Worm (Caenorhabditis elegans) whole organism, L4 larva: ENCODE data around the gene C45B2.3.

Experiments used
- F44E2.7 ChIP-seq: fragments of 200-800 bp; sonication (Bioruptor generic); IDR thresholded peaks from 2 replicates; pipeline ENCODE4 v2.1.2; 2022; ENCODE audit warnings: missing genetic modification characterization, missing compliant biosample characterization
- F49E8.2 ChIP-seq: sonication (generic microtip); optimal IDR thresholded peaks from 2 replicates; lab custom pipeline; 2016; ENCODE audit warnings: missing compliant biosample characterization, mild to moderate bottlenecking, missing genetic modification characterization, borderline replicate concordance
- R02D3.7 ChIP-seq: fragments of 150-350 bp; sonication (generic microtip); optimal IDR thresholded peaks from 3 replicates; lab custom pipeline; 2014; ENCODE audit warnings: missing biosample characterization, missing genetic modification characterization
- T20F7.1 ChIP-seq: fragments of 200-800 bp; sonication (Bioruptor generic); optimal IDR thresholded peaks from 2 replicates; lab custom pipeline; 2018; ENCODE audit warnings: mild to moderate bottlenecking, missing genetic modification characterization, missing compliant biosample characterization
- T26A8.4 ChIP-seq: fragments of 200-800 bp; sonication (Bioruptor generic); IDR thresholded peaks from 2 replicates; pipeline ENCODE4 v1.3.6; 2022; ENCODE audit warnings: missing genetic modification characterization, missing compliant biosample characterization
- Y105C5A.15 ChIP-seq: fragments of 200-800 bp; sonication (Bioruptor generic); IDR thresholded peaks from 2 replicates; pipeline ENCODE4 v1.3.6; 2022; ENCODE audit warnings: missing genetic modification characterization, missing compliant biosample characterization
- Y48G9A.11 ChIP-seq: fragments of 200-800 bp; sonication (Bioruptor generic); IDR thresholded peaks from 2 replicates; pipeline ENCODE4 v1.3.6; 2022; ENCODE audit warnings: missing genetic modification reagents, missing genetic modification characterization, missing compliant biosample characterization
- Y5F2A.4 ChIP-seq: fragments of 200-800 bp; sonication (Bioruptor generic); optimal IDR thresholded peaks from 2 replicates; lab custom pipeline; 2018; ENCODE audit warnings: mild to moderate bottlenecking, missing genetic modification characterization, missing compliant biosample characterization
- Y75B8A.6 ChIP-seq: fragments of 200-800 bp; sonication (Bioruptor generic); IDR thresholded peaks from 2 replicates; pipeline ENCODE4 v1.3.6; 2022; ENCODE audit warnings: missing genetic modification reagents, missing genetic modification characterization, missing compliant biosample characterization
- ama-1 ChIP-seq: fragments of 150-350 bp; optimal IDR thresholded peaks from 2 replicates; lab custom pipeline; 2014; ENCODE audit warnings: inconsistent platforms, mixed read lengths
- arid-1 ChIP-seq: fragments of 200-800 bp; sonication (Bioruptor generic); conservative IDR thresholded peaks from 2 replicates; pipeline ENCODE4 v1.3.6; 2022; ENCODE audit warnings: missing genetic modification reagents, missing genetic modification characterization, missing compliant biosample characterization
- attf-4 ChIP-seq: sonication (generic microtip); optimal IDR thresholded peaks from 3 replicates; lab custom pipeline; 2017; ENCODE audit warnings: missing biosample characterization, missing genetic modification characterization
- ceh-28 ChIP-seq: fragments of 150-350 bp; optimal IDR thresholded peaks from 2 replicates; lab custom pipeline; 2014; ENCODE audit warnings: missing biosample characterization, missing genetic modification reagents, missing genetic modification characterization
- ceh-32 ChIP-seq: sonication (generic microtip); optimal IDR thresholded peaks from 2 replicates; lab custom pipeline; 2016; ENCODE audit warnings: mild to moderate bottlenecking, missing genetic modification characterization, missing compliant biosample characterization; ENCODE audit not compliant: poor library complexity
- ctbp-1 ChIP-seq: fragments of 200-800 bp; sonication (Bioruptor generic); IDR thresholded peaks from 2 replicates; pipeline ENCODE4 v1.3.6; 2022; ENCODE audit warnings: missing genetic modification reagents, missing genetic modification characterization, missing compliant biosample characterization
- daf-8 ChIP-seq: fragments of 200-800 bp; sonication (Bioruptor generic); IDR thresholded peaks from 2 replicates; pipeline ENCODE4 v1.3.6; 2022; ENCODE audit warnings: missing genetic modification characterization, missing compliant biosample characterization
- dmd-9 ChIP-seq: fragments of 200-800 bp; sonication (Bioruptor generic); IDR thresholded peaks from 2 replicates; pipeline ENCODE4 v1.3.6; 2022; ENCODE audit warnings: missing genetic modification reagents, missing genetic modification characterization, missing compliant biosample characterization
- dpl-1 ChIP-seq: fragments of 150-350 bp; optimal IDR thresholded peaks from 2 replicates; lab custom pipeline; 2014; ENCODE audit warnings: missing biosample characterization, missing genetic modification reagents, missing genetic modification characterization
- dve-1 ChIP-seq: sonication (generic microtip); optimal IDR thresholded peaks from 2 replicates; lab custom pipeline; 2017; ENCODE audit warnings: antibody characterized with exemption, mild to moderate bottlenecking, missing genetic modification characterization, missing compliant biosample characterization; ENCODE audit not compliant: insufficient read depth
- egl-43 ChIP-seq: fragments of 200-800 bp; sonication (Bioruptor generic); IDR thresholded peaks from 2 replicates; pipeline ENCODE4 v1.3.6; 2022; ENCODE audit warnings: missing genetic modification reagents, missing genetic modification characterization, missing compliant biosample characterization
- gei-8 ChIP-seq: fragments of 200-800 bp; sonication (Bioruptor generic); optimal IDR thresholded peaks from 2 replicates; lab custom pipeline; 2018; ENCODE audit warnings: mild to moderate bottlenecking, missing genetic modification characterization, missing compliant biosample characterization
- hif-1 ChIP-seq, 2 experiments: sonication (generic microtip); optimal IDR thresholded peaks; 2 replicates each; lab custom pipeline; 2016 to 2017; ENCODE audit warnings: missing compliant biosample characterization in 2 of 2, missing genetic modification characterization in 2 of 2, missing genetic modification reagents in 2 of 2, missing genotype in 2 of 2, mild to moderate bottlenecking in 1 of 2
- hlh-11 ChIP-seq: fragments of 200-800 bp; sonication (Bioruptor generic); optimal IDR thresholded peaks from 2 replicates; lab custom pipeline; 2018; ENCODE audit warnings: mild to moderate bottlenecking, missing genetic modification characterization, missing compliant biosample characterization
- hmg-1.1 ChIP-seq: fragments of 200-800 bp; sonication (Bioruptor generic); IDR thresholded peaks from 2 replicates; pipeline ENCODE4 v1.3.6; 2022; ENCODE audit warnings: missing genetic modification reagents, missing genetic modification characterization, missing compliant biosample characterization
- jun-1 ChIP-seq: fragments of 150-350 bp; optimal IDR thresholded peaks from 2 replicates; lab custom pipeline; 2014; ENCODE audit warnings: missing biosample characterization, missing genetic modification reagents, missing genetic modification characterization
- lim-7 ChIP-seq: fragments of 200-800 bp; sonication (Bioruptor generic); IDR thresholded peaks from 2 replicates; pipeline ENCODE4 v1.3.6; 2022; ENCODE audit warnings: missing genetic modification characterization, missing compliant biosample characterization
- lin-13 ChIP-seq: fragments of 150-350 bp; optimal IDR thresholded peaks from 2 replicates; lab custom pipeline; 2014; ENCODE audit warnings: missing biosample characterization, missing genetic modification reagents, missing genetic modification characterization
- lsy-2 ChIP-seq, 2 experiments: fragments of 150-350 bp in 1 of 2; sonication (generic microtip) in 1 of 2; optimal IDR thresholded peaks; 2 replicates each; lab custom pipeline; 2014 to 2017; ENCODE audit warnings: missing biosample characterization in 2 of 2, missing genetic modification characterization in 2 of 2
- madf-5 ChIP-seq, 2 experiments: fragments of 200-800 bp; sonication (Bioruptor generic); IDR thresholded peaks; 2 replicates each; pipeline ENCODE4 v1.3.6; 2022; ENCODE audit warnings: missing compliant biosample characterization in 2 of 2, missing genetic modification characterization in 2 of 2
- madf-9 ChIP-seq: fragments of 200-800 bp; sonication (Bioruptor generic); conservative IDR thresholded peaks from 2 replicates; pipeline ENCODE4 v1.3.6; 2022; ENCODE audit warnings: missing genetic modification reagents, missing genetic modification characterization, missing compliant biosample characterization
- mdl-1 ChIP-seq, 2 experiments: fragments of 150-350 bp in 1 of 2; sonication (generic microtip) in 1 of 2; optimal IDR thresholded peaks; 2 replicates each; lab custom pipeline; 2014 to 2017; ENCODE audit warnings: missing biosample characterization in 2 of 2, missing genetic modification characterization in 2 of 2
- mep-1 ChIP-seq: fragments of 150-350 bp; sonication (generic microtip); optimal IDR thresholded peaks from 3 replicates; lab custom pipeline; 2014; ENCODE audit warnings: missing biosample characterization, missing genetic modification characterization
- mes-2 ChIP-seq: sonication (generic microtip); optimal IDR thresholded peaks from 2 replicates; lab custom pipeline; 2016; ENCODE audit warnings: missing genotype, mild to moderate bottlenecking, missing genetic modification characterization, missing compliant biosample characterization; ENCODE audit not compliant: poor library complexity, severe bottlenecking
- nhr-111 ChIP-seq: fragments of 200-800 bp; sonication (Bioruptor generic); optimal IDR thresholded peaks from 2 replicates; lab custom pipeline; 2018; ENCODE audit warnings: mild to moderate bottlenecking, missing genetic modification characterization, missing compliant biosample characterization
- nhr-25 ChIP-seq: sonication (generic microtip); optimal IDR thresholded peaks from 2 replicates; lab custom pipeline; 2017; ENCODE audit warnings: missing genetic modification characterization, mild to moderate bottlenecking, missing compliant biosample characterization, antibody characterized with exemption, moderate library complexity, borderline replicate concordance; ENCODE audit not compliant: insufficient read depth
- nhr-28 ChIP-seq: fragments of 150-350 bp; optimal IDR thresholded peaks from 2 replicates; lab custom pipeline; 2014; ENCODE audit warnings: missing biosample characterization, missing genetic modification characterization
- nhr-48 ChIP-seq: sonication (generic microtip); optimal IDR thresholded peaks from 2 replicates; lab custom pipeline; 2016; ENCODE audit warnings: mild to moderate bottlenecking, missing genetic modification characterization, missing compliant biosample characterization
- php-3 ChIP-seq: fragments of 200-800 bp; sonication (Bioruptor generic); IDR thresholded peaks from 2 replicates; pipeline ENCODE4 v1.3.6; 2022; ENCODE audit warnings: missing genetic modification reagents, missing genetic modification characterization, missing compliant biosample characterization
- pqm-1 ChIP-seq: sonication (generic microtip); optimal IDR thresholded peaks from 2 replicates; lab custom pipeline; 2017; ENCODE audit warnings: missing biosample characterization, missing genetic modification characterization
- sdz-12 ChIP-seq: fragments of 200-800 bp; sonication (Bioruptor generic); optimal IDR thresholded peaks from 2 replicates; lab custom pipeline; 2018; ENCODE audit warnings: mild to moderate bottlenecking, missing genetic modification characterization, missing compliant biosample characterization
- skn-1 ChIP-seq: fragments of 150-350 bp; optimal IDR thresholded peaks from 2 replicates; lab custom pipeline; 2014; ENCODE audit warnings: missing biosample characterization, missing genetic modification characterization
- snpc-1.2 ChIP-seq: fragments of 200-800 bp; sonication (Bioruptor generic); IDR thresholded peaks from 2 replicates; pipeline ENCODE4 v1.3.6; 2022; ENCODE audit warnings: missing genetic modification reagents, missing genetic modification characterization, missing compliant biosample characterization
- snpc-4 ChIP-seq: fragments of 150-350 bp; optimal IDR thresholded peaks from 2 replicates; lab custom pipeline; 2014; ENCODE audit warnings: missing biosample characterization, missing genetic modification characterization
- spr-1 ChIP-seq: sonication (generic microtip); optimal IDR thresholded peaks from 2 replicates; lab custom pipeline; 2016; ENCODE audit warnings: mild to moderate bottlenecking, missing genetic modification characterization, missing compliant biosample characterization
- spr-3 ChIP-seq: fragments of 200-800 bp; sonication (Bioruptor generic); optimal IDR thresholded peaks from 2 replicates; lab custom pipeline; 2018; ENCODE audit warnings: mild to moderate bottlenecking, missing genetic modification characterization, missing compliant biosample characterization
- tra-1 ChIP-seq: fragments of 200-800 bp; sonication (Bioruptor generic); IDR thresholded peaks from 2 replicates; pipeline ENCODE4 v1.3.6; 2022; ENCODE audit warnings: missing genetic modification reagents, missing genetic modification characterization, missing compliant biosample characterization
- unc-130 ChIP-seq: sonication (generic microtip); optimal IDR thresholded peaks from 2 replicates; lab custom pipeline; 2016; ENCODE audit warnings: missing genetic modification reagents, missing genetic modification characterization, missing compliant biosample characterization
- unc-39 ChIP-seq: sonication (generic microtip); optimal IDR thresholded peaks from 2 replicates; lab custom pipeline; 2017; ENCODE audit warnings: missing biosample characterization, missing genetic modification characterization
- zag-1 ChIP-seq: fragments of 150-350 bp; optimal IDR thresholded peaks from 2 replicates; lab custom pipeline; 2014; ENCODE audit warnings: missing biosample characterization, missing genetic modification characterization
- zfp-2 ChIP-seq: sonication (generic microtip); optimal IDR thresholded peaks from 2 replicates; lab custom pipeline; 2016; ENCODE audit warnings: mild to moderate bottlenecking, missing genetic modification characterization, missing compliant biosample characterization
- zip-2 ChIP-seq: fragments of 150-350 bp; optimal IDR thresholded peaks from 2 replicates; lab custom pipeline; 2014; ENCODE audit warnings: missing biosample characterization, missing genetic modification characterization
- ztf-11 ChIP-seq: fragments of 150-350 bp; optimal IDR thresholded peaks from 2 replicates; lab custom pipeline; 2014; ENCODE audit warnings: missing biosample characterization, missing genetic modification characterization

Gene C45B2.3

DNA sequence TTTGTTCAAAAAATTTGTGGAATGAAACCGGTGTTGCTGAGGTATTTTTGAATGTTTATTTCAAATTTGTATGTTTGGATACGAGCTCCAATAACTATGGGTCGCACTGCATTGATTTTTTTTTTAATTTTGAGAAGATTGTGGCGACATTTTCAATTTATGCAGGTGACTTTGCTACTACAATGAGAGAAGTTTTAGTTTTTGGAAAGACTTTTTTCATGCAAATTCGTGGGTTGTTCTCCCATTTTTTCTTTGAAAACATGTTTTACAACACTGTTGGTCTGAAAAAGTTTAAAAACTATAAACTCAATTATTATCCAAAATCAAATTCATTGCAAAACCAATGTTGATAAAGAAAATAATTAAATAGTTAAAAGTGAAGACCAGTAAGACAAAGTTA, 6.0 kb downstream of the C45B2.3 start:
- TF ChIP-seq tra-1 (GFP tag; lab: Robert Waterston, UW), result no peak
- peak in 1 of 2 experiments; percentile 50 for TF ChIP-seq lsy-2 (tag; optimal IDR thresholded peaks at IDR 0.05; lab: Kevin White, UChicago)
- TF ChIP-seq pqm-1 (tag; lab: Kevin White, UChicago), result no peak
- no peak for TF ChIP-seq madf-5 (GFP tag; IDR thresholded peaks at IDR 0.05; lab: Robert Waterston, UW)
- TF ChIP-seq Y5F2A.4 (GFP tag; lab: Kevin White, UChicago), result no peak
- no peak for TF ChIP-seq nhr-111 (GFP tag; lab: Kevin White, UChicago)
- 0 out of 2 replicates have a peak, but pooled peaks have one; percentile 79 for TF ChIP-seq T26A8.4 (GFP tag; lab: Robert Waterston, UW)
- TF ChIP-seq unc-130, result no peak
- no peak for TF ChIP-seq zip-2 (tag; lab: Kevin White, UChicago)
- TF ChIP-seq spr-3 (GFP tag; lab: Kevin White, UChicago), result no peak
- TF ChIP-seq lin-13 (GFP tag; lab: Kevin White, UChicago), result no peak
- TF ChIP-seq hmg-1.1 (GFP tag; lab: Robert Waterston, UW), result no peak
- no peak for TF ChIP-seq daf-8
- TF ChIP-seq mdl-1 (tag; optimal IDR thresholded peaks at IDR 0.05; lab: Kevin White, UChicago), result no peak
- TF ChIP-seq ctbp-1 (GFP tag; lab: Robert Waterston, UW), result no peak
- peak; percentile 13 for TF ChIP-seq T20F7.1 (GFP tag; lab: Kevin White, UChicago)
- TF ChIP-seq ceh-28 (tag; lab: Kevin White, UChicago), result no peak
- TF ChIP-seq ceh-32 (tag; lab: Kevin White, UChicago), result no peak
- no peak for TF ChIP-seq dpl-1 (GFP tag; lab: Kevin White, UChicago)
- TF ChIP-seq skn-1 (tag; lab: Kevin White, UChicago), result no peak
- TF ChIP-seq R02D3.7 (tag; lab: Kevin White, UChicago), result no peak
- no peak for TF ChIP-seq ztf-11 (tag; lab: Kevin White, UChicago)
- no peak for TF ChIP-seq sdz-12 (GFP tag; lab: Kevin White, UChicago)
- no peak for TF ChIP-seq php-3 (GFP tag; lab: Robert Waterston, UW)
- no peak for TF ChIP-seq jun-1
- TF ChIP-seq egl-43 (GFP tag; lab: Robert Waterston, UW), result no peak
- TF ChIP-seq spr-1 (tag; lab: Kevin White, UChicago), result no peak
- TF ChIP-seq dmd-9 (GFP tag; lab: Robert Waterston, UW), result no peak
- no peak for TF ChIP-seq Y75B8A.6
- TF ChIP-seq dve-1 (tag; lab: Kevin White, UChicago), result peak; percentile 75
- peak; percentile 87 for TF ChIP-seq mep-1 (tag; lab: Kevin White, UChicago)
- peak; percentile 59 for TF ChIP-seq mes-2
- peak; percentile 21 for TF ChIP-seq nhr-48 (tag; lab: Kevin White, UChicago)
- no peak; the same call in 1 of the 2 replicates for TF ChIP-seq snpc-1.2 (GFP tag; lab: Robert Waterston, UW)
- TF ChIP-seq nhr-25 (tag; lab: Kevin White, UChicago), result no peak
- 0 out of 2 replicates have a peak, but pooled peaks have one; percentile 30 for TF ChIP-seq lim-7 (GFP tag; lab: Robert Waterston, UW)
- TF ChIP-seq unc-39, result no peak
- no peak for TF ChIP-seq attf-4 (tag; lab: Kevin White, UChicago)
- no peak for TF ChIP-seq F49E8.2 (tag; lab: Kevin White, UChicago)
- no peak for TF ChIP-seq arid-1 (GFP tag; lab: Robert Waterston, UW)
- no peak for TF ChIP-seq gei-8 (GFP tag; lab: Kevin White, UChicago)
- no peak for TF ChIP-seq zfp-2
- no peak for TF ChIP-seq madf-9 (GFP tag; lab: Robert Waterston, UW)
- no peak for TF ChIP-seq snpc-4
- no peak for TF ChIP-seq Y48G9A.11 (GFP tag; lab: Robert Waterston, UW)
- peak; percentile 21 for TF ChIP-seq nhr-28 (tag; lab: Kevin White, UChicago)
- peak; percentile 47 for TF ChIP-seq hlh-11
- no peak for TF ChIP-seq zag-1 (tag; lab: Kevin White, UChicago)
- TF ChIP-seq Y105C5A.15 (GFP tag; lab: Robert Waterston, UW), result no peak
- no peak for TF ChIP-seq ama-1 (lab: Kevin White, UChicago)
- TF ChIP-seq hif-1 (tag; optimal IDR thresholded peaks at IDR 0.05; lab: Kevin White, UChicago), result no peak
- TF ChIP-seq F44E2.7 (GFP tag; lab: Robert Waterston, UW), result no peak
